Fruit fly (Drosophila melanogaster): Measurements from ENCODE around the gene CrebA.

Gene CrebA

dm6 chr3L:15563058-15563850 is 28.1 kb downstream of the CrebA start, which contains the start of the genes CG7739 and SCCRO (continued):
- TF ChIP-seq CG9817 (tag; optimal IDR thresholded peaks at IDR 0.05) (peak; percentile 71), odd (GFP tag; optimal IDR thresholded peaks at IDR 0.05) (no peak), sens-2 (GFP tag; IDR thresholded peaks at IDR 0.05) (no peak), Atf3 (GFP tag; optimal IDR thresholded peaks at IDR 0.05) (no peak), Atf-2 (GFP tag; optimal IDR thresholded peaks at IDR 0.05) (no peak), ATbp (GFP tag; optimal IDR thresholded peaks at IDR 0.05) (no peak), sc (optimal IDR thresholded peaks at IDR 0.05) (no peak), sc (GFP tag; optimal IDR thresholded peaks at IDR 0.05) (no peak), CG4282 (GFP tag; optimal IDR thresholded peaks at IDR 0.05) (no peak), Poxn (GFP tag; IDR thresholded peaks at IDR 0.05) (no peak), wek (GFP tag; optimal IDR thresholded peaks at IDR 0.05) (no peak), Ptx1 (GFP tag; IDR thresholded peaks at IDR 0.05) (peak; percentile 75), D19A (tag; optimal IDR thresholded peaks at IDR 0.05) (peak; percentile 47), emc (GFP tag; optimal IDR thresholded peaks at IDR 0.05) (no peak), CG17361 (GFP tag; IDR thresholded peaks at IDR 0.05) (peak; percentile 85), CG3838 (GFP tag; optimal IDR thresholded peaks at IDR 0.05) (no peak), fd102C (GFP tag; optimal IDR thresholded peaks at IDR 0.05) (no peak), dmrt99B (tag; optimal IDR thresholded peaks at IDR 0.05) (no peak), sqz (GFP tag; optimal IDR thresholded peaks at IDR 0.05) (no peak), CoRest (tag; optimal IDR thresholded peaks at IDR 0.05) (peak; percentile 74), Drgx (GFP tag; IDR thresholded peaks at IDR 0.05) (peak; percentile 68), CG11723 (GFP tag; optimal IDR thresholded peaks at IDR 0.05) (no peak), CG10267 (tag; optimal IDR thresholded peaks at IDR 0.05) (peak; percentile 86), mirr (GFP tag; optimal IDR thresholded peaks at IDR 0.05) (no peak), gfzf (GFP tag; optimal IDR thresholded peaks at IDR 0.05) (peak; percentile 66), zf30C (GFP tag; optimal IDR thresholded peaks at IDR 0.05) (no peak), ems (GFP tag; optimal IDR thresholded peaks at IDR 0.05) (peak; percentile 52), HLH54F (GFP tag; optimal IDR thresholded peaks at IDR 0.05) (no peak), CG2875 (GFP tag; optimal IDR thresholded peaks at IDR 0.05) (no peak), CG1832 (GFP tag; optimal IDR thresholded peaks at IDR 0.05) (no peak), CHES-1-like (GFP tag; optimal IDR thresholded peaks at IDR 0.05) (peak; percentile 46), CG13123 (GFP tag; optimal IDR thresholded peaks at IDR 0.05) (no peak), Sry-β (GFP tag; optimal IDR thresholded peaks at IDR 0.05) (no peak), Sin3A (optimal IDR thresholded peaks at IDR 0.05) (peak; percentile 66), sisA (GFP tag; IDR thresholded peaks at IDR 0.05) (peak; percentile 47; the same call in 1 of the 2 replicates), CG4707 (GFP tag; optimal IDR thresholded peaks at IDR 0.05) (no peak), CG8089 (GFP tag; optimal IDR thresholded peaks at IDR 0.05) (no peak), Sox102F (GFP tag; optimal IDR thresholded peaks at IDR 0.05) (no peak), Ravus (GFP tag; IDR thresholded peaks at IDR 0.05) (peak; percentile 10; the same call in 1 of the 2 replicates), CG7271 (tag; optimal IDR thresholded peaks at IDR 0.05) (no peak), chm (GFP tag; IDR thresholded peaks at IDR 0.05) (peak; percentile 59; the same call in 1 of the 2 replicates), Dip2 (GFP tag; IDR thresholded peaks at IDR 0.05) (no peak), tup (GFP tag; optimal IDR thresholded peaks at IDR 0.05) (peak; percentile 24), CG12769 (tag; optimal IDR thresholded peaks at IDR 0.05) (no peak), pita (GFP tag; optimal IDR thresholded peaks at IDR 0.05) (no peak), Hmx (GFP tag; optimal IDR thresholded peaks at IDR 0.05) (no peak), Ets97D (GFP tag; optimal IDR thresholded peaks at IDR 0.05) (peak; percentile 30), Aef1 (GFP tag; IDR thresholded peaks at IDR 0.05) (peak; percentile 66), Kr (GFP tag; optimal IDR thresholded peaks at IDR 0.05) (no peak), hb (GFP tag; IDR thresholded peaks at IDR 0.05; ENCODE audit: partially characterized antibody) (no peak)

Measured in whole organism, embryonic.